Fruit fly (Drosophila melanogaster) Kc167 (cell line): Measurements from ENCODE around the gene Top3alpha.

Experiments
- Myc ChIP-seq: fragments of >200 bp; optimal IDR thresholded peaks from 2 replicates; lab custom pipeline; 2017; ENCODE audit warnings: missing external identifiers
- Sin3A ChIP-seq: fragments of >200 bp; optimal IDR thresholded peaks from 2 replicates; lab custom pipeline; 2018; ENCODE audit warnings: missing external identifiers
- h ChIP-seq: fragments of >200 bp; optimal IDR thresholded peaks from 3 replicates; lab custom pipeline; 2018; ENCODE audit warnings: missing external identifiers
- insv ChIP-seq: fragments of >200 bp; optimal IDR thresholded peaks from 3 replicates; lab custom pipeline; 2018; ENCODE audit warnings: missing external identifiers
- psq ChIP-seq: fragments of >200 bp; optimal IDR thresholded peaks from 2 replicates; lab custom pipeline; 2017; ENCODE audit warnings: missing external identifiers
- ttk ChIP-seq: sonication (Bioruptor generic); optimal IDR thresholded peaks from 2 replicates; lab custom pipeline; 2017; ENCODE audit warnings: missing external identifiers

DNA sequence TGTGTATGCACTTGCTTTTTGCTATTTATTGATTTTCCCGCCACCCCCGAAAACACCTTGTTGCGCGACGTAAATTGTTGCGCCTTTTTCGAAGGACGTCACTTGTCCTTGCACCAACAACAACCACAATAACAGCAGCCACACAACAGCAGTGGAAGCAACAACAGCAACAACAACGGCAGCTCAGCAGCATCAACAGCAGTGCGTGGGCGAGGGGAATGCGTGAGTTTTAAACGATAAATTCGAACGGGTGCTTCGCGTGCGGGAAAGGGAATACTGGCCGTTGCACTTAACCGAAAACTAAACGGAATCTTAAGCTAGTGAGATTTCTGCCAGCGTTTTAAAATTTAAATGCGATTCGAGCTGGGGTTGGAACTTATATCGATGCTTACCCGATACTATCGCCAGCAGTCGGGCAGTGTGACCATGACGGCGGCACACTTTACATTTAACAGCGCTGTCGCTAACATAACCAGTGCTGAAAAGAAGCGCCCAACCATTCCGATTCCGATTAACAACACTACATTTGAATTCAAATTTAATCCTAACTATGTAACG, 10.5 kb downstream of the Top3alpha start, which contains the start of gene cyst:
- TF ChIP-seq h (lab: Kevin White, UChicago) (no peak), ttk (lab: Kevin White, UChicago) (no peak), insv (lab: Kevin White, UChicago) (no peak), Sin3A (lab: Kevin White, UChicago) (no peak), psq (no peak), Myc (lab: Kevin White, UChicago) (no peak)
